Worm (Caenorhabditis elegans) whole organism, young adult: ENCODE results near the gene R151.1.

Experiments
- B0035.1 ChIP-seq: sonication (generic microtip); optimal IDR thresholded peaks from 2 replicates; lab custom pipeline; 2016; ENCODE audit warnings: missing genetic modification characterization, mild to moderate bottlenecking, missing compliant biosample characterization, missing genotype, missing genetic modification reagents
- B0336.3 ChIP-seq: fragments of 200-800 bp; sonication (Bioruptor generic); IDR thresholded peaks from 2 replicates; pipeline ENCODE4 v1.3.6; 2022; ENCODE audit warnings: missing genetic modification characterization, missing compliant biosample characterization
- F23B12.7 ChIP-seq: sonication (generic microtip); optimal IDR thresholded peaks from 2 replicates; lab custom pipeline; 2017; ENCODE audit warnings: missing genetic modification characterization, mild to moderate bottlenecking, missing compliant biosample characterization, antibody characterized with exemption, moderate library complexity; ENCODE audit not compliant: insufficient read depth
- F49E8.2 ChIP-seq: sonication (generic microtip); optimal IDR thresholded peaks from 3 replicates; lab custom pipeline; 2017; ENCODE audit warnings: missing genetic modification characterization, mild to moderate bottlenecking, missing compliant biosample characterization, antibody characterized with exemption, moderate library complexity; ENCODE audit not compliant: insufficient read depth
- F57A8.1 ChIP-seq: fragments of 200-800 bp; sonication (Bioruptor generic); optimal IDR thresholded peaks from 2 replicates; lab custom pipeline; 2018; ENCODE audit warnings: mild to moderate bottlenecking, missing genetic modification characterization, moderate library complexity, missing compliant biosample characterization
- F57C9.4 ChIP-seq: sonication (generic microtip); optimal IDR thresholded peaks from 2 replicates; lab custom pipeline; 2017; ENCODE audit warnings: mild to moderate bottlenecking, missing genetic modification characterization, missing compliant biosample characterization
- Y53G8AR.9 ChIP-seq: fragments of 200-800 bp; sonication (Bioruptor generic); conservative IDR thresholded peaks from 2 replicates; pipeline ENCODE4 v1.3.6; 2022; ENCODE audit warnings: missing genetic modification reagents, missing genetic modification characterization, missing compliant biosample characterization
- Y56A3A.18 ChIP-seq: fragments of 200-800 bp; sonication (Bioruptor generic); IDR thresholded peaks from 2 replicates; pipeline ENCODE4 v1.3.6; 2022; ENCODE audit warnings: missing genetic modification reagents, missing genetic modification characterization, missing compliant biosample characterization
- Y95B8A.8 ChIP-seq: fragments of 200-800 bp; sonication (Bioruptor generic); IDR thresholded peaks from 2 replicates; pipeline ENCODE4 v1.3.6; 2022; ENCODE audit warnings: missing genetic modification reagents, missing genetic modification characterization, missing compliant biosample characterization
- attf-6 ChIP-seq: fragments of 200-800 bp; sonication (Bioruptor generic); IDR thresholded peaks from 2 replicates; pipeline ENCODE4 v1.3.6; 2022; ENCODE audit warnings: missing genetic modification reagents, missing genetic modification characterization, missing compliant biosample characterization
- bed-1 ChIP-seq: fragments of 200-800 bp; sonication (Bioruptor generic); IDR thresholded peaks from 2 replicates; pipeline ENCODE4 v1.3.6; 2022; ENCODE audit warnings: missing genetic modification reagents, missing genetic modification characterization, missing compliant biosample characterization
- ceh-79 ChIP-seq: sonication (generic microtip); optimal IDR thresholded peaks from 2 replicates; lab custom pipeline; 2017; ENCODE audit warnings: mild to moderate bottlenecking, missing genetic modification characterization, missing compliant biosample characterization
- ceh-91 ChIP-seq: fragments of 200-800 bp; sonication (Bioruptor generic); IDR thresholded peaks from 2 replicates; pipeline ENCODE4 v1.3.6; 2022; ENCODE audit warnings: missing genetic modification reagents, missing genetic modification characterization, missing compliant biosample characterization
- chd-7 ChIP-seq: sonication (generic microtip); optimal IDR thresholded peaks from 2 replicates; lab custom pipeline; 2016; ENCODE audit warnings: mild to moderate bottlenecking, missing genetic modification characterization, moderate library complexity, missing compliant biosample characterization
- dox-1 ChIP-seq: fragments of 200-800 bp; sonication (Bioruptor generic); IDR thresholded peaks from 2 replicates; pipeline ENCODE4 v1.3.6; 2022; ENCODE audit warnings: missing genetic modification reagents, missing genetic modification characterization, missing compliant biosample characterization
- dpff-1 ChIP-seq: sonication (generic microtip); optimal IDR thresholded peaks from 2 replicates; lab custom pipeline; 2017; ENCODE audit warnings: mild to moderate bottlenecking, missing genetic modification characterization, missing compliant biosample characterization
- egl-44 ChIP-seq: fragments of 200-800 bp; sonication (Bioruptor generic); IDR thresholded peaks from 2 replicates; pipeline ENCODE4 v1.3.6; 2022; ENCODE audit warnings: missing genetic modification reagents, missing genetic modification characterization, missing compliant biosample characterization
- egrh-3 ChIP-seq: fragments of 200-800 bp; sonication (Bioruptor generic); IDR thresholded peaks from 2 replicates; pipeline ENCODE4 v1.3.6; 2022; ENCODE audit warnings: missing genetic modification reagents, missing genetic modification characterization, missing compliant biosample characterization
- ekl-4 ChIP-seq: fragments of 200-800 bp; sonication (Bioruptor generic); IDR thresholded peaks from 2 replicates; pipeline ENCODE4 v1.3.6; 2022; ENCODE audit warnings: missing genetic modification reagents, missing genetic modification characterization, missing compliant biosample characterization
- hlh-26 ChIP-seq: fragments of 200-800 bp; sonication (Bioruptor generic); conservative IDR thresholded peaks from 2 replicates; pipeline ENCODE4 v1.3.6; 2022; ENCODE audit warnings: missing genetic modification reagents, missing genetic modification characterization, missing compliant biosample characterization
- hsf-1 ChIP-seq: fragments of 200-800 bp; sonication (Bioruptor generic); IDR thresholded peaks from 2 replicates; pipeline ENCODE4 v1.3.6; 2022; ENCODE audit warnings: missing genetic modification reagents, missing genetic modification characterization, missing compliant biosample characterization
- lag-1 ChIP-seq: fragments of 200-800 bp; sonication (Bioruptor generic); IDR thresholded peaks from 2 replicates; pipeline ENCODE4 v1.3.6; 2022; ENCODE audit warnings: missing genetic modification reagents, missing genetic modification characterization, missing compliant biosample characterization
- lin-26 ChIP-seq: fragments of 200-800 bp; sonication (Bioruptor generic); IDR thresholded peaks from 2 replicates; pipeline ENCODE4 v1.3.6; 2022; ENCODE audit warnings: missing genetic modification reagents, missing genetic modification characterization, missing compliant biosample characterization
- lin-35 ChIP-seq, 3 experiments: fragments of 150-350 bp in 2 of 3; sonication (generic microtip) in 1 of 3; optimal IDR thresholded peaks; 2 replicates each; lab custom pipeline; 2014 to 2018; ENCODE audit warnings: missing biosample characterization in 3 of 3, missing genetic modification characterization in 3 of 3, missing genetic modification reagents in 3 of 3
- madf-10 ChIP-seq: sonication (generic microtip); optimal IDR thresholded peaks from 2 replicates; lab custom pipeline; 2016; ENCODE audit warnings: mild to moderate bottlenecking, missing genetic modification characterization, missing compliant biosample characterization
- madf-3 ChIP-seq: fragments of 200-800 bp; sonication (Bioruptor generic); IDR thresholded peaks from 2 replicates; pipeline ENCODE4 v1.3.6; 2022; ENCODE audit warnings: missing genetic modification reagents, missing genetic modification characterization, missing compliant biosample characterization
- madf-6 ChIP-seq: fragments of 200-800 bp; sonication (Bioruptor generic); IDR thresholded peaks from 2 replicates; pipeline ENCODE4 v1.3.6; 2022; ENCODE audit warnings: missing genetic modification reagents, missing genetic modification characterization, missing compliant biosample characterization
- mel-28 ChIP-seq: sonication (generic microtip); optimal IDR thresholded peaks from 2 replicates; lab custom pipeline; 2016; ENCODE audit warnings: borderline replicate concordance, mild to moderate bottlenecking, missing genetic modification characterization, missing compliant biosample characterization
- mes-4 ChIP-seq: sonication (generic microtip); optimal IDR thresholded peaks from 2 replicates; lab custom pipeline; 2016; ENCODE audit warnings: missing genotype, missing genetic modification characterization, missing compliant biosample characterization
- nfyb-1 ChIP-seq: fragments of 200-800 bp; sonication (Bioruptor generic); IDR thresholded peaks from 2 replicates; pipeline ENCODE4 v1.3.6; 2022; ENCODE audit warnings: missing genetic modification reagents, missing genetic modification characterization, missing compliant biosample characterization
- nhr-120 ChIP-seq: fragments of 200-800 bp; sonication (Bioruptor generic); IDR thresholded peaks from 2 replicates; pipeline ENCODE4 v1.3.6; 2022; ENCODE audit warnings: missing genetic modification characterization, missing compliant biosample characterization
- nhr-179 ChIP-seq: sonication (generic microtip); optimal IDR thresholded peaks from 2 replicates; lab custom pipeline; 2016; ENCODE audit warnings: mild to moderate bottlenecking, missing genetic modification characterization, missing compliant biosample characterization
- nhr-27 ChIP-seq: fragments of 200-800 bp; sonication (Bioruptor generic); optimal IDR thresholded peaks from 2 replicates; lab custom pipeline; 2018; ENCODE audit warnings: mild to moderate bottlenecking, missing genetic modification characterization, moderate library complexity, missing compliant biosample characterization
- rcor-1 ChIP-seq: fragments of 200-800 bp; sonication (Bioruptor generic); IDR thresholded peaks from 2 replicates; pipeline ENCODE4 v1.3.6; 2022; ENCODE audit warnings: missing genetic modification reagents, missing genetic modification characterization, missing compliant biosample characterization
- rec-8 ChIP-seq, 2 experiments: sonication (generic microtip); optimal IDR thresholded peaks; 2 replicates each; lab custom pipeline; 2016; ENCODE audit warnings: mild to moderate bottlenecking in 2 of 2, missing genetic modification characterization in 2 of 2, missing genetic modification reagents in 2 of 2, missing genotype in 2 of 2, missing biosample characterization in 1 of 2, missing compliant biosample characterization in 1 of 2, moderate library complexity in 1 of 2
- snpc-4 ChIP-seq, 5 experiments: fragments of 150-350 bp in 1 of 5; sonication (generic microtip) in 4 of 5; optimal IDR thresholded peaks; 2 replicates each; lab custom pipeline; 2014 to 2018; ENCODE audit warnings: missing genetic modification characterization in 5 of 5, missing biosample characterization in 3 of 5, antibody characterized with exemption in 2 of 5, mild to moderate bottlenecking in 2 of 5, missing compliant biosample characterization in 2 of 5, missing genotype in 2 of 5, moderate library complexity in 2 of 5, missing genetic modification reagents in 1 of 5
- somi-1 ChIP-seq: fragments of 200-800 bp; sonication (Bioruptor generic); optimal IDR thresholded peaks from 2 replicates; lab custom pipeline; 2018; ENCODE audit warnings: mild to moderate bottlenecking, missing genetic modification characterization, missing compliant biosample characterization
- tbp1 ChIP-seq: fragments of 200-800 bp; sonication (Bioruptor generic); optimal IDR thresholded peaks from 2 replicates; lab custom pipeline; 2018; ENCODE audit warnings: mild to moderate bottlenecking, missing genetic modification characterization, missing compliant biosample characterization
- tbx-9 ChIP-seq: sonication (generic microtip); optimal IDR thresholded peaks from 2 replicates; lab custom pipeline; 2016; ENCODE audit warnings: borderline replicate concordance, missing genetic modification characterization, inconsistent platforms, missing compliant biosample characterization
- tlf-1 ChIP-seq: fragments of 200-800 bp; sonication (Bioruptor generic); optimal IDR thresholded peaks from 2 replicates; lab custom pipeline; 2018; ENCODE audit warnings: mild to moderate bottlenecking, missing genetic modification characterization, missing compliant biosample characterization
- unc-130 ChIP-seq: sonication (generic microtip); optimal IDR thresholded peaks from 2 replicates; lab custom pipeline; 2016; ENCODE audit warnings: missing genetic modification reagents, missing genetic modification characterization, missing compliant biosample characterization
- unc-62 ChIP-seq: fragments of 150-350 bp; optimal IDR thresholded peaks from 2 replicates; lab custom pipeline; 2014; ENCODE audit warnings: missing biosample characterization, missing genetic modification reagents, missing genetic modification characterization
- xnd-1 ChIP-seq: sonication (generic microtip); optimal IDR thresholded peaks from 2 replicates; lab custom pipeline; 2016; ENCODE audit warnings: missing genotype, missing genetic modification reagents, missing genetic modification characterization, missing compliant biosample characterization
- zfh-2 ChIP-seq: fragments of 200-800 bp; sonication (Bioruptor generic); conservative IDR thresholded peaks from 2 replicates; pipeline ENCODE4 v1.3.6; 2022; ENCODE audit warnings: missing genetic modification reagents, missing genetic modification characterization, missing compliant biosample characterization
- ztf-18 ChIP-seq: sonication (generic microtip); optimal IDR thresholded peaks from 2 replicates; lab custom pipeline; 2016; ENCODE audit warnings: missing genotype, mild to moderate bottlenecking, missing genetic modification characterization, missing compliant biosample characterization
- ztf-25 ChIP-seq: fragments of 200-800 bp; sonication (Bioruptor generic); IDR thresholded peaks from 2 replicates; pipeline ENCODE4 v1.3.6; 2022; ENCODE audit warnings: missing genetic modification reagents, missing genetic modification characterization, missing compliant biosample characterization

The R151.1 gene

ce11 chrIII:7179538-7180301, 36.6 kb upstream of the R151.1 start, which contains the start of the genes rps-14 and rpl-36 (continued):
- TF ChIP-seq rcor-1 (GFP tag; lab: Robert Waterston, UW) (peak; percentile 34; the same call in 1 of the 2 replicates), B0336.3 (peak; percentile 29; the same call in 1 of the 2 replicates), zfh-2 (GFP tag; lab: Robert Waterston, UW) (no peak), ceh-91 (GFP tag; lab: Robert Waterston, UW) (peak; percentile 62; the same call in 1 of the 2 replicates), hsf-1 (GFP tag; lab: Robert Waterston, UW) (no peak), madf-10 (tag; lab: Kevin White, UChicago) (peak; percentile 2), nhr-120 (GFP tag; lab: Robert Waterston, UW) (no peak), mes-4 (no peak), ztf-18 (tag; lab: Kevin White, UChicago) (peak; percentile 1), madf-6 (GFP tag; lab: Robert Waterston, UW) (peak; percentile 70), somi-1 (GFP tag; lab: Kevin White, UChicago) (no peak), B0035.1 (tag; lab: Kevin White, UChicago) (no peak), tbp1 (GFP tag; lab: Kevin White, UChicago) (peak; percentile 62), lin-26 (no peak), nhr-179 (tag; lab: Kevin White, UChicago) (no peak), Y95B8A.8 (GFP tag; lab: Robert Waterston, UW) (no peak), Y53G8AR.9 (0 out of 2 replicates have a peak, but pooled peaks have one; percentile 28), F57C9.4 (tag; lab: Kevin White, UChicago) (no peak), F49E8.2 (tag; lab: Kevin White, UChicago) (peak; percentile 26), ztf-25 (GFP tag; lab: Robert Waterston, UW) (no peak), hlh-26 (GFP tag; lab: Robert Waterston, UW) (no peak), tlf-1 (peak; percentile 82), ceh-79 (no peak), lag-1 (GFP tag; lab: Robert Waterston, UW) (no peak), chd-7 (tag; lab: Kevin White, UChicago) (no peak), snpc-4 (GFP tag; optimal IDR thresholded peaks at IDR 0.05; lab: Kevin White, UChicago) (no peak), snpc-4 (tag; optimal IDR thresholded peaks at IDR 0.05; lab: Kevin White, UChicago) (peak; percentile 47 to 73 (median 57)), bed-1 (GFP tag; lab: Robert Waterston, UW) (no peak), F57A8.1 (GFP tag; lab: Kevin White, UChicago) (no peak), egrh-3 (no peak), nfyb-1 (0 out of 2 replicates have a peak, but pooled peaks have one; percentile 47), tbx-9 (tag; lab: Kevin White, UChicago) (no peak), mel-28 (tag; lab: Kevin White, UChicago) (no peak), nhr-27 (no peak), Y56A3A.18 (no peak), xnd-1 (tag; lab: Kevin White, UChicago) (no peak), madf-3 (GFP tag; lab: Robert Waterston, UW) (peak; percentile 88), egl-44 (no peak), dpff-1 (tag; lab: Kevin White, UChicago) (no peak), attf-6 (no peak), F23B12.7 (tag; lab: Kevin White, UChicago) (peak; percentile 96), unc-62 (no peak), lin-35 (GFP tag; optimal IDR thresholded peaks at IDR 0.05; lab: Kevin White, UChicago) (peak in 1 of 3 experiments; percentile 86), unc-130 (GFP tag; lab: Kevin White, UChicago) (no peak), ekl-4 (GFP tag; lab: Robert Waterston, UW) (peak; percentile 36; the same call in 1 of the 2 replicates), rec-8 (tag; optimal IDR thresholded peaks at IDR 0.05; lab: Kevin White, UChicago) (no peak), dox-1 (GFP tag; lab: Robert Waterston, UW) (peak; percentile 41; the same call in 1 of the 2 replicates)
